In the genomic region with DNA sequence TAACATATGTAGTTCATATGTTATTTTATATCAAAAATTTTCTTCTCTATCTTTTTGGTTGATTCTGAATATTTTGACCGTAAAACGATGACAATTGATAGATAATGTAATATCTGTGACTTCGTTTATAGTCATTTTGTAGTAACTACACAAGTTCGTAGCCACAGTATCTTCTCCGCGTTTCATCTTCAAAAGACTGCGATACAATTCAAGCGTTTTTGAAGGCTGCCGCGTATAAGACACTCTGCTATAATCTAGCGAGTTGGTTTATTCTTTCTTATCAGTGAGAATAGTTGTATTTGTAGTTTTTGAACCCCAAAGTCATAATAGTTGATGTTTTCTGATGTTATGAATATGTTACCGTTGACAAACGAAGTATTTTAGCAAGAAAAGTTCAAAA, we compare ENCODE assay signal across 5 worm cellular contexts.
A peak's percentile ranks its signal among the peaks of the same experiment; 100 is the strongest.
TF ChIP-seq lines count a peak whose summit lies in the region.

TSS of gene ugt-34 (minus strand) at position 21 of the 400 bp plus-strand sequence.

TF ChIP-seq in whole organism, L1 larva, 84 proteins besides CTCF, POLR2A, EP300 and RAD21:
- no peak for TF ChIP-seq mab-9 (GFP tag; IDR thresholded peaks at IDR 0.05; lab: Robert Waterston, UW)
- no peak for TF ChIP-seq sox-4 (tag; optimal IDR thresholded peaks at IDR 0.05; lab: Kevin White, UChicago)
- TF ChIP-seq lin-13 (GFP tag; optimal IDR thresholded peaks at IDR 0.05; lab: Kevin White, UChicago) = no peak
- TF ChIP-seq nhr-12 (tag; optimal IDR thresholded peaks at IDR 0.05; lab: Kevin White, UChicago) = no peak
- peak; percentile 43 for TF ChIP-seq nhr-20 (tag; optimal IDR thresholded peaks at IDR 0.05; lab: Kevin White, UChicago)

TF ChIP-seq in whole organism, L2 larva, 48 proteins besides CTCF, POLR2A, EP300 and RAD21:
- TF ChIP-seq crh-2 (tag; optimal IDR thresholded peaks at IDR 0.05; lab: Kevin White, UChicago) (peak; percentile 22), aly-2 (tag; optimal IDR thresholded peaks at IDR 0.05; lab: Kevin White, UChicago) (no peak)

TF ChIP-seq in whole organism, L3 larva, 47 proteins besides CTCF, POLR2A, EP300 and RAD21:
- TF ChIP-seq elt-2 (tag; optimal IDR thresholded peaks at IDR 0.05; lab: Kevin White, UChicago) = peak; percentile 63
- no peak for TF ChIP-seq aly-2 (tag; optimal IDR thresholded peaks at IDR 0.05; lab: Kevin White, UChicago)

TF ChIP-seq in whole organism, L4 larva, 104 proteins besides CTCF, POLR2A, EP300 and RAD21:
- TF ChIP-seq nhr-237 (tag; optimal IDR thresholded peaks at IDR 0.05; lab: Kevin White, UChicago) (no peak), lin-39 (tag; optimal IDR thresholded peaks at IDR 0.05; lab: Kevin White, UChicago) (no peak), vab-7 (GFP tag; IDR thresholded peaks at IDR 0.05; lab: Robert Waterston, UW) (no peak), nhr-28 (tag; optimal IDR thresholded peaks at IDR 0.05; lab: Kevin White, UChicago) (peak; percentile 99), ceh-44 (GFP tag; IDR thresholded peaks at IDR 0.05; lab: Robert Waterston, UW) (no peak), pqm-1 (tag; optimal IDR thresholded peaks at IDR 0.05; lab: Kevin White, UChicago) (peak; percentile 9), aly-2 (tag; optimal IDR thresholded peaks at IDR 0.05; lab: Kevin White, UChicago) (no peak), Y75B8A.6 (GFP tag; IDR thresholded peaks at IDR 0.05; lab: Robert Waterston, UW) (no peak), ceh-62 (tag; optimal IDR thresholded peaks at IDR 0.05; lab: Kevin White, UChicago) (no peak)

TF ChIP-seq in whole organism, late embryonic, 69 proteins besides CTCF, POLR2A, EP300 and RAD21:
- TF ChIP-seq ceh-30 (tag; optimal IDR thresholded peaks at IDR 0.05; lab: Kevin White, UChicago) = peak; percentile 22
- TF ChIP-seq elt-4 (tag; optimal IDR thresholded peaks at IDR 0.05; lab: Kevin White, UChicago) = no peak

Comparison
In these comparisons a context has a peak if more than half of its experiments do, and no peak if none do; other contexts are left out.
1. Of the 29 proteins assayed by ChIP-seq in both whole organism, L4 larva and whole organism, L1 larva: peak only in whole organism, L4 larva: nhr-28 and pqm-1; only in whole organism, L1 larva: none; in both: none; in neither: 27.